Worm (Caenorhabditis elegans) whole organism, midembryonic: Measurements from ENCODE around the gene F56D6.11.

Source experiments
- cog-1 ChIP-seq: sonication (generic microtip); optimal IDR thresholded peaks from 2 replicates; lab custom pipeline; 2016; ENCODE audit warnings: missing genetic modification characterization, missing compliant biosample characterization
- flt-1 ChIP-seq: fragments of 200-800 bp; sonication (Bioruptor generic); IDR thresholded peaks from 2 replicates; pipeline ENCODE4 v1.3.6; 2022; ENCODE audit warnings: missing genetic modification characterization, missing compliant biosample characterization
- klf-2 ChIP-seq: fragments of 200-800 bp; sonication (Bioruptor generic); conservative IDR thresholded peaks from 2 replicates; pipeline ENCODE4 v1.3.6; 2022; ENCODE audit warnings: missing genetic modification reagents, missing genetic modification characterization, missing compliant biosample characterization
- med-1 ChIP-seq: sonication (generic microtip); optimal IDR thresholded peaks from 2 replicates; lab custom pipeline; 2017; ENCODE audit warnings: missing genetic modification characterization, mild to moderate bottlenecking, missing compliant biosample characterization, antibody characterized with exemption, missing genetic modification reagents; ENCODE audit not compliant: insufficient read depth
- ref-1 ChIP-seq: fragments of 200-800 bp; sonication (Bioruptor generic); conservative IDR thresholded peaks from 2 replicates; pipeline ENCODE4 v1.3.6; 2022; ENCODE audit warnings: missing genetic modification reagents, missing genetic modification characterization, missing compliant biosample characterization
- ztf-23 ChIP-seq: fragments of 200-800 bp; sonication (Bioruptor generic); IDR thresholded peaks from 2 replicates; pipeline ENCODE4 v1.3.6; 2022; ENCODE audit warnings: missing genetic modification reagents, missing genetic modification characterization, missing compliant biosample characterization
- ztf-29 ChIP-seq: fragments of 200-800 bp; sonication (Bioruptor generic); IDR thresholded peaks from 2 replicates; pipeline ENCODE4 v1.3.6; 2022; ENCODE audit warnings: missing genetic modification reagents, missing genetic modification characterization, missing compliant biosample characterization

- TF ChIP-seq med-1 (no peak), klf-2 (GFP tag; lab: Robert Waterston, UW) (no peak), ztf-23 (GFP tag; lab: Robert Waterston, UW) (no peak), cog-1 (no peak), flt-1 (GFP tag; lab: Robert Waterston, UW) (no peak), ztf-29 (GFP tag; lab: Robert Waterston, UW) (no peak), ref-1 (GFP tag; lab: Robert Waterston, UW) (no peak)
Measured at ce11 chrIV:3899719-3900554, 6.4 kb downstream of the F56D6.11 start, which contains the start of gene srz-62.
